Fruit fly (Drosophila melanogaster): Measurements from ENCODE around the gene prt.

DNA sequence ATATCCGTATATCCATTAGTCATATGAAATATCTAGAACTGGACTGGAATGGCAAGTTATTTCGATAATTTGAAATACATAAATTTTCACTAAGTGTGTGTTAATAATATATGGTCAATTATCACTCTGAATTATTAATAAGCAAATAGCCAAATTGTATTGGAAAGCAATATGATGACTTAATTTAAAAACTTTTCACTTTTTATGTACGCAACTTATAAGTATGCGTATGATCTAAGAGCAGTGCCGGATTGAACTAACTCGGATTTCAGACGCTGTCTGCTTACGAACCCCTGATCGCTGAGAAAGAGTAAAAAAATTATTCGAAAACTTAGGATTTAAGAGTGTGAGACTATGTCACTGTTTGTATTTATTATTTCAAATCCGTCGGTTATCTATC lies 22.7 kb upstream of the prt start, which contains the start of gene CG10232:
- TF ChIP-seq psq (optimal IDR thresholded peaks at IDR 0.05) (no peak), EcR (GFP tag; optimal IDR thresholded peaks at IDR 0.05) (no peak), CG8478 (optimal IDR thresholded peaks at IDR 0.05) (no peak), usp (GFP tag; optimal IDR thresholded peaks at IDR 0.05) (no peak)

Measured in whole organism.